Fruit fly (Drosophila melanogaster) whole organism, embryonic: ENCODE data around the gene CG31793.

Experiments used
- BEAF-32 ChIP-seq: fragments of 200-800 bp; sonication (Bioruptor generic); optimal IDR thresholded peaks from 3 replicates; lab custom pipeline; 2017; ENCODE audit warnings: missing biosample characterization, missing genetic modification characterization, mild to moderate bottlenecking, moderate library complexity, missing genetic modification reagents
- BtbVII ChIP-seq: fragments of 200-800 bp; sonication (Bioruptor generic); optimal IDR thresholded peaks from 3 replicates; lab custom pipeline; 2017; ENCODE audit warnings: missing biosample characterization, mild to moderate bottlenecking, missing genetic modification characterization
- CG10366 ChIP-seq: fragments of 200-800 bp; sonication (Bioruptor generic); IDR thresholded peaks from 2 replicates; pipeline ENCODE4 v1.3.6; 2022; ENCODE audit warnings: missing biosample characterization, missing genetic modification characterization
- CG10565 ChIP-seq: fragments of 200-800 bp; sonication (Bioruptor generic); optimal IDR thresholded peaks from 3 replicates; lab custom pipeline; 2016; ENCODE audit warnings: missing biosample characterization, mild to moderate bottlenecking, missing genetic modification characterization
- CG11247 ChIP-seq: fragments of 200-800 bp; sonication (Bioruptor generic); IDR thresholded peaks from 2 replicates; pipeline ENCODE4 v1.3.6; 2022; ENCODE audit warnings: missing biosample characterization, missing genetic modification characterization
- CG12219 ChIP-seq: fragments of 200-800 bp; sonication (Bioruptor generic); optimal IDR thresholded peaks from 3 replicates; lab custom pipeline; 2018; ENCODE audit warnings: missing biosample characterization, mild to moderate bottlenecking, missing genetic modification characterization
- CG12236 ChIP-seq: fragments of 200-800 bp; sonication (Bioruptor generic); optimal IDR thresholded peaks from 2 replicates; lab custom pipeline; 2016; ENCODE audit warnings: missing biosample characterization, missing genetic modification characterization
- CG12391 ChIP-seq: fragments of 200-800 bp; sonication (Bioruptor generic); optimal IDR thresholded peaks from 3 replicates; lab custom pipeline; 2018; ENCODE audit warnings: missing biosample characterization, mild to moderate bottlenecking, missing genetic modification characterization, moderate library complexity
- CG12942 ChIP-seq: fragments of 200-800 bp; sonication (Bioruptor generic); optimal IDR thresholded peaks from 3 replicates; lab custom pipeline; 2016; ENCODE audit warnings: missing biosample characterization, missing genetic modification characterization
- CG13424 ChIP-seq: fragments of 200-800 bp; sonication (Bioruptor generic); optimal IDR thresholded peaks from 2 replicates; lab custom pipeline; 2019; ENCODE audit warnings: missing biosample characterization, mild to moderate bottlenecking, missing genetic modification characterization, moderate library complexity
- CG14710 ChIP-seq: fragments of 200-800 bp; sonication (Bioruptor generic); optimal IDR thresholded peaks from 3 replicates; lab custom pipeline; 2019; ENCODE audit warnings: missing biosample characterization, mild to moderate bottlenecking, missing genetic modification characterization, moderate library complexity
- CG17829 ChIP-seq: fragments of 200-800 bp; optimal IDR thresholded peaks from 2 replicates; lab custom pipeline; 2019; ENCODE audit warnings: missing biosample characterization, mild to moderate bottlenecking, missing genetic modification characterization, moderate library complexity
- CG18476 ChIP-seq: fragments of 200-800 bp; sonication (Bioruptor generic); optimal IDR thresholded peaks from 2 replicates; lab custom pipeline; 2016; ENCODE audit warnings: missing biosample characterization, mild to moderate bottlenecking, missing genetic modification characterization
- CG18619 ChIP-seq: fragments of 200-800 bp; sonication (Bioruptor generic); optimal IDR thresholded peaks from 3 replicates; lab custom pipeline; 2017; ENCODE audit warnings: missing biosample characterization, mild to moderate bottlenecking, missing genetic modification characterization
- CG31441 ChIP-seq: fragments of 200-800 bp; sonication (Bioruptor generic); IDR thresholded peaks from 2 replicates; pipeline ENCODE4 v1.3.6; 2022; ENCODE audit warnings: missing biosample characterization, missing genetic modification characterization
- CG32532 ChIP-seq: fragments of 200-800 bp; sonication (Bioruptor generic); IDR thresholded peaks from 2 replicates; pipeline ENCODE4 v1.3.6; 2022; ENCODE audit warnings: missing biosample characterization, missing genetic modification characterization
- CG34224 ChIP-seq: fragments of 200-800 bp; sonication (Bioruptor generic); IDR thresholded peaks from 3 replicates; pipeline ENCODE4 v1.3.6; 2022; ENCODE audit warnings: missing biosample characterization, missing genetic modification characterization; ENCODE audit not compliant: partially characterized antibody
- CG6813 ChIP-seq: fragments of 200-800 bp; sonication (Bioruptor generic); optimal IDR thresholded peaks from 2 replicates; lab custom pipeline; 2017; ENCODE audit warnings: missing biosample characterization, missing genetic modification characterization, mild to moderate bottlenecking, moderate library complexity, missing genetic modification reagents
- CG7928 ChIP-seq: fragments of 200-800 bp; sonication (Bioruptor generic); optimal IDR thresholded peaks from 2 replicates; lab custom pipeline; 2017; ENCODE audit warnings: missing biosample characterization, mild to moderate bottlenecking, missing genetic modification characterization
- CG8290 ChIP-seq, 3 experiments: fragments of 200-800 bp; sonication (Bioruptor generic); optimal IDR thresholded peaks; 2 replicates each; lab custom pipeline; 2016 to 2019; ENCODE audit warnings: missing biosample characterization in 3 of 3, missing genetic modification characterization in 3 of 3, mild to moderate bottlenecking in 2 of 3, moderate library complexity in 1 of 3
- CG9609 ChIP-seq: fragments of 200-800 bp; sonication (Bioruptor generic); optimal IDR thresholded peaks from 3 replicates; lab custom pipeline; 2016; ENCODE audit warnings: missing biosample characterization, missing genetic modification characterization
- CG9727 ChIP-seq: fragments of 200-800 bp; sonication (Bioruptor generic); optimal IDR thresholded peaks from 3 replicates; lab custom pipeline; 2017; ENCODE audit warnings: missing biosample characterization, mild to moderate bottlenecking, missing genetic modification characterization
- Dek ChIP-seq: fragments of 200-800 bp; sonication (Bioruptor generic); optimal IDR thresholded peaks from 3 replicates; lab custom pipeline; 2019; ENCODE audit warnings: missing biosample characterization, mild to moderate bottlenecking, missing genetic modification characterization, moderate library complexity
- H15 ChIP-seq: fragments of 200-800 bp; sonication (Bioruptor generic); IDR thresholded peaks from 3 replicates; pipeline ENCODE4 v1.3.6; 2022; ENCODE audit warnings: missing biosample characterization, missing genetic modification characterization
- Hey ChIP-seq: fragments of 200-800 bp; sonication (Bioruptor generic); optimal IDR thresholded peaks from 3 replicates; lab custom pipeline; 2018; ENCODE audit warnings: missing biosample characterization, mild to moderate bottlenecking, missing genetic modification characterization
- HmgD ChIP-seq: fragments of 200-800 bp; sonication (Bioruptor generic); optimal IDR thresholded peaks from 3 replicates; lab custom pipeline; 2016; ENCODE audit warnings: missing biosample characterization, missing genetic modification characterization
- NC2β ChIP-seq: fragments of 200-800 bp; sonication (Bioruptor generic); optimal IDR thresholded peaks from 2 replicates; lab custom pipeline; 2016; ENCODE audit warnings: missing biosample characterization, missing genetic modification characterization
- Nf-YC ChIP-seq: fragments of 200-800 bp; optimal IDR thresholded peaks from 3 replicates; lab custom pipeline; 2019; ENCODE audit warnings: missing biosample characterization, mild to moderate bottlenecking, missing genetic modification characterization, moderate library complexity
- Opbp ChIP-seq: fragments of 200-800 bp; sonication (Bioruptor generic); IDR thresholded peaks from 3 replicates; pipeline ENCODE4 v1.3.6; 2022; ENCODE audit warnings: missing biosample characterization, missing genetic modification characterization; ENCODE audit not compliant: partially characterized antibody
- Sry-β ChIP-seq: fragments of 200-800 bp; sonication (Bioruptor generic); optimal IDR thresholded peaks from 2 replicates; lab custom pipeline; 2018; ENCODE audit warnings: missing biosample characterization, mild to moderate bottlenecking, missing genetic modification characterization, moderate library complexity
- TFAM ChIP-seq: fragments of 200-800 bp; sonication (Bioruptor generic); optimal IDR thresholded peaks from 2 replicates; lab custom pipeline; 2017; ENCODE audit warnings: missing biosample characterization, missing genetic modification characterization, inconsistent platforms
- Vsx1 ChIP-seq: fragments of 200-800 bp; sonication (Bioruptor generic); optimal IDR thresholded peaks from 2 replicates; lab custom pipeline; 2017; ENCODE audit warnings: missing biosample characterization, mild to moderate bottlenecking, missing genetic modification characterization, missing genetic modification reagents
- Xbp1 ChIP-seq: fragments of 200-800 bp; sonication (Bioruptor generic); optimal IDR thresholded peaks from 3 replicates; lab custom pipeline; 2016; ENCODE audit warnings: missing biosample characterization, mild to moderate bottlenecking, missing genetic modification characterization
- ac ChIP-seq: fragments of 200-800 bp; sonication (Bioruptor generic); optimal IDR thresholded peaks from 3 replicates; lab custom pipeline; 2017; ENCODE audit warnings: missing biosample characterization, mild to moderate bottlenecking, missing genetic modification characterization
- al ChIP-seq: fragments of 200-800 bp; sonication (Bioruptor generic); IDR thresholded peaks from 2 replicates; pipeline ENCODE4 v1.3.6; 2022; ENCODE audit warnings: missing biosample characterization, missing genetic modification characterization
- aop ChIP-seq: fragments of 200-800 bp; sonication (Bioruptor generic); IDR thresholded peaks from 2 replicates; pipeline ENCODE4 v1.3.6; 2022; ENCODE audit warnings: missing biosample characterization, missing genetic modification characterization
- btn ChIP-seq: fragments of 200-800 bp; sonication (Bioruptor generic); optimal IDR thresholded peaks from 2 replicates; lab custom pipeline; 2016; ENCODE audit warnings: missing biosample characterization, missing genetic modification characterization
- cad ChIP-seq: fragments of >200 bp; optimal IDR thresholded peaks from 2 replicates; lab custom pipeline; 2017; ENCODE audit warnings: missing biosample characterization, missing genetic modification characterization
- esg ChIP-seq: fragments of 200-800 bp; sonication (Bioruptor generic); conservative IDR thresholded peaks from 2 replicates; pipeline ENCODE4 v1.3.6; 2022; ENCODE audit warnings: missing biosample characterization, missing genetic modification characterization
- fd3F ChIP-seq: fragments of 200-800 bp; sonication (Bioruptor generic); optimal IDR thresholded peaks from 2 replicates; lab custom pipeline; 2018; ENCODE audit warnings: missing biosample characterization, mild to moderate bottlenecking, missing genetic modification characterization, moderate library complexity
- ftz-f1 ChIP-seq: fragments of 200-800 bp; sonication (Bioruptor generic); optimal IDR thresholded peaks from 2 replicates; lab custom pipeline; 2016; ENCODE audit warnings: missing biosample characterization, missing genetic modification characterization
- grn ChIP-seq: fragments of 200-800 bp; sonication (Bioruptor generic); optimal IDR thresholded peaks from 3 replicates; lab custom pipeline; 2017; ENCODE audit warnings: missing biosample characterization, missing genetic modification characterization
- ham ChIP-seq: fragments of 200-800 bp; sonication (Bioruptor generic); IDR thresholded peaks from 2 replicates; pipeline ENCODE4 v1.3.6; 2022; ENCODE audit warnings: missing biosample characterization, missing genetic modification characterization
- kni ChIP-seq: fragments of 200-800 bp; sonication (Bioruptor generic); optimal IDR thresholded peaks from 3 replicates; lab custom pipeline; 2017; ENCODE audit warnings: mild to moderate bottlenecking, missing biosample characterization, missing genetic modification reagents, missing genetic modification characterization
- lilli ChIP-seq: fragments of 200-800 bp; sonication (Bioruptor generic); optimal IDR thresholded peaks from 3 replicates; lab custom pipeline; 2016; ENCODE audit warnings: missing biosample characterization, missing genetic modification characterization
- sens ChIP-seq: fragments of 200-800 bp; sonication (Bioruptor generic); peaks from one replicate; lab custom pipeline; 2016; ENCODE audit warnings: missing biosample characterization, missing genetic modification characterization
- sens-2 ChIP-seq: fragments of 200-800 bp; sonication (Bioruptor generic); IDR thresholded peaks from 2 replicates; pipeline ENCODE4 v1.3.6; 2022; ENCODE audit warnings: missing biosample characterization, missing genetic modification characterization
- unc-4 ChIP-seq: fragments of 200-800 bp; sonication (Bioruptor generic); IDR thresholded peaks from 2 replicates; pipeline ENCODE4 v1.3.6; 2022; ENCODE audit warnings: missing biosample characterization, missing genetic modification characterization; ENCODE audit not compliant: partially characterized antibody
- usp ChIP-seq: fragments of >200 bp; optimal IDR thresholded peaks from 2 replicates; lab custom pipeline; 2017; ENCODE audit warnings: missing biosample characterization, missing genetic modification characterization
- yki ChIP-seq: fragments of >200 bp; optimal IDR thresholded peaks from 3 replicates; lab custom pipeline; 2018

Gene CG31793

dm6 chr2L:18967897-18968296 is 35.3 kb upstream of the CG31793 start (continued):
- no peak for TF ChIP-seq ac (GFP tag; lab: Kevin White, UChicago)
- TF ChIP-seq CG18619 (GFP tag; lab: Kevin White, UChicago): no peak
- TF ChIP-seq Dek: no peak
- no peak for TF ChIP-seq H15 (GFP tag; lab: Robert Waterston, UW)
- TF ChIP-seq CG6813 (GFP tag; lab: Kevin White, UChicago): no peak
- no peak for TF ChIP-seq ham
- no peak for TF ChIP-seq fd3F (GFP tag; lab: Kevin White, UChicago)
- no peak for TF ChIP-seq cad
- peak; percentile 14; the same call in 1 of the 2 replicates for TF ChIP-seq CG32532 (GFP tag; lab: Robert Waterston, UW)
- TF ChIP-seq CG11247 (GFP tag; lab: Robert Waterston, UW): no peak
- no peak for TF ChIP-seq CG10366 (GFP tag; lab: Robert Waterston, UW)
- TF ChIP-seq Hey (tag; lab: Kevin White, UChicago): peak; percentile 87
- TF ChIP-seq CG7928 (GFP tag; lab: Kevin White, UChicago): no peak
- peak; percentile 27 for TF ChIP-seq BtbVII (GFP tag; lab: Kevin White, UChicago)
- TF ChIP-seq esg (GFP tag; lab: Robert Waterston, UW): no peak
- no peak for TF ChIP-seq CG10565 (GFP tag; lab: Kevin White, UChicago)
- TF ChIP-seq CG9609: no peak
- no peak for TF ChIP-seq kni (GFP tag; lab: Kevin White, UChicago)
- TF ChIP-seq Sry-β (GFP tag; lab: Kevin White, UChicago): no peak
- no peak for TF ChIP-seq unc-4
- no peak for TF ChIP-seq CG12219 (GFP tag; lab: Kevin White, UChicago)
- TF ChIP-seq grn (GFP tag; lab: Kevin White, UChicago): peak; percentile 35

dm6 chr2L:18968370-18969105 is 34.6 kb upstream of the CG31793 start, which contains the start of the genes Nak and Tango6:
Gene Nak (minus strand): TSS chr2L:18968744.
Gene Tango6 (plus strand): TSS chr2L:18969028.
- TF ChIP-seq CG17829: peak; percentile 64
- TF ChIP-seq BEAF-32 (GFP tag; lab: Kevin White, UChicago): peak; percentile 98
- peak; percentile 49 for TF ChIP-seq lilli (GFP tag; lab: Kevin White, UChicago)
- no peak for TF ChIP-seq sens-2 (GFP tag; lab: Robert Waterston, UW)
- TF ChIP-seq Opbp (GFP tag; lab: Robert Waterston, UW): peak; percentile 77
- peak; percentile 29 for TF ChIP-seq CG18476
- peak; percentile 100 for TF ChIP-seq Vsx1 (GFP tag; lab: Kevin White, UChicago)
- peak; percentile 62 for TF ChIP-seq NC2β (GFP tag; lab: Kevin White, UChicago)
- TF ChIP-seq CG12236 (GFP tag; lab: Kevin White, UChicago): no peak
- no peak for TF ChIP-seq al (GFP tag; lab: Robert Waterston, UW)
- TF ChIP-seq CG31441: peak; percentile 34; the same call in 1 of the 2 replicates
- TF ChIP-seq aop: no peak
- peak; percentile 11 for TF ChIP-seq CG9727
- peak; percentile 40 for TF ChIP-seq Nf-YC (tag; lab: Kevin White, UChicago)
- TF ChIP-seq CG12391 (tag; lab: Kevin White, UChicago): peak; percentile 63
- peak; percentile 80 for TF ChIP-seq CG14710
- peak; percentile 89 for TF ChIP-seq sens (GFP tag; lab: Kevin White, UChicago)
- TF ChIP-seq CG13424 (tag; lab: Kevin White, UChicago): peak; percentile 41
- peak; percentile 23 for TF ChIP-seq Xbp1 (GFP tag; lab: Kevin White, UChicago)
- no peak for TF ChIP-seq CG12942 (GFP tag; lab: Kevin White, UChicago)
- peak; percentile 24 for TF ChIP-seq CG8290 (GFP tag; optimal IDR thresholded peaks at IDR 0.05; lab: Kevin White, UChicago)
- TF ChIP-seq CG8290 (tag; optimal IDR thresholded peaks at IDR 0.05; lab: Kevin White, UChicago): peak; percentile 14 to 51
- no peak for TF ChIP-seq TFAM
- TF ChIP-seq yki: no peak
- peak; percentile 67 for TF ChIP-seq HmgD (GFP tag; lab: Kevin White, UChicago)
- TF ChIP-seq CG34224 (GFP tag; lab: Robert Waterston, UW): peak; percentile 96
- TF ChIP-seq usp (GFP tag; lab: Kevin White, UChicago): no peak
- peak; percentile 59 for TF ChIP-seq ftz-f1 (GFP tag; lab: Kevin White, UChicago)
- no peak for TF ChIP-seq btn (GFP tag; lab: Kevin White, UChicago)
